Worm (Caenorhabditis elegans) whole organism, mixed stage, embryonic: Measurements from ENCODE around the gene sft-1.

Experiments used
- ceh-39 ChIP-seq: fragments of 150-350 bp; optimal IDR thresholded peaks from 2 replicates; lab custom pipeline; 2014; ENCODE audit warnings: missing biosample characterization, missing genetic modification characterization
- elt-1 ChIP-seq: sonication (generic microtip); optimal IDR thresholded peaks from 2 replicates; lab custom pipeline; 2017; ENCODE audit warnings: missing genetic modification characterization, mild to moderate bottlenecking, missing compliant biosample characterization, antibody characterized with exemption, moderate library complexity, borderline replicate concordance; ENCODE audit not compliant: insufficient read depth
- lin-13 ChIP-seq: fragments of 150-350 bp; optimal IDR thresholded peaks from 2 replicates; lab custom pipeline; 2014; ENCODE audit warnings: missing biosample characterization, missing genetic modification characterization
- lsy-2 ChIP-seq: fragments of 150-350 bp; optimal IDR thresholded peaks from 2 replicates; lab custom pipeline; 2014; ENCODE audit warnings: missing biosample characterization, missing genetic modification characterization
- mab-5 ChIP-seq: fragments of 150-350 bp; optimal IDR thresholded peaks from 2 replicates; lab custom pipeline; 2014; ENCODE audit warnings: missing biosample characterization, missing genetic modification characterization
- mep-1 ChIP-seq: fragments of 150-350 bp; optimal IDR thresholded peaks from 2 replicates; lab custom pipeline; 2017; ENCODE audit warnings: missing biosample characterization, missing genetic modification reagents, missing genetic modification characterization, inconsistent platforms
- unc-120 ChIP-seq: sonication (generic microtip); optimal IDR thresholded peaks from 2 replicates; lab custom pipeline; 2017; ENCODE audit warnings: missing genetic modification characterization, missing compliant biosample characterization; ENCODE audit not compliant: poor library complexity, severe bottlenecking
- unc-62 ChIP-seq: fragments of 150-350 bp; optimal IDR thresholded peaks from 2 replicates; lab custom pipeline; 2014; ENCODE audit warnings: missing biosample characterization, missing genetic modification reagents, missing genetic modification characterization
- ztf-11 ChIP-seq: fragments of 150-350 bp; optimal IDR thresholded peaks from 2 replicates; lab custom pipeline; 2014; ENCODE audit warnings: missing biosample characterization, missing genetic modification characterization

- TF ChIP-seq ztf-11 (tag; lab: Kevin White, UChicago) (no peak), unc-62 (GFP tag; lab: Kevin White, UChicago) (no peak), elt-1 (tag; lab: Kevin White, UChicago) (no peak), lin-13 (tag; lab: Kevin White, UChicago) (no peak), ceh-39 (tag; lab: Kevin White, UChicago) (no peak), mep-1 (tag; lab: Kevin White, UChicago) (no peak), unc-120 (tag; lab: Kevin White, UChicago) (no peak), mab-5 (tag; lab: Kevin White, UChicago) (no peak), lsy-2 (tag; lab: Kevin White, UChicago) (no peak)
These were observed 17.5 kb downstream of the sft-1 start, which contains the start of gene Y53G8B.2 for ce11 chrIII:3103905-3104360.
